Fruit fly (Drosophila melanogaster): ENCODE measurements around the gene SecS.

dm6 chr3R:5601044-5601523, at the start of gene SecS, which contains the start of gene kra:
- TF ChIP-seq CTCF (optimal IDR thresholded peaks at IDR 0.05), result peak; percentile 23 to 48
- TF ChIP-seq CG8478 (optimal IDR thresholded peaks at IDR 0.05), result no peak

Measured in S2 (cell line).